Fruit fly (Drosophila melanogaster) whole organism, adult: ENCODE data around the gene CG8149.

ENCODE experiments used
- CG11617 ChIP-seq: fragments of 200-800 bp; sonication (Bioruptor generic); optimal IDR thresholded peaks from 2 replicates; lab custom pipeline; 2017; ENCODE audit warnings: mild to moderate bottlenecking, missing biosample characterization, missing genetic modification reagents, missing genetic modification characterization
- CG12768 ChIP-seq: fragments of 200-800 bp; sonication (Bioruptor generic); optimal IDR thresholded peaks from 2 replicates; lab custom pipeline; 2017; ENCODE audit warnings: missing biosample characterization, missing genetic modification characterization, mild to moderate bottlenecking, moderate library complexity, missing genetic modification reagents
- CG14711 ChIP-seq: fragments of 200-800 bp; sonication (Bioruptor generic); optimal IDR thresholded peaks from 2 replicates; lab custom pipeline; 2018; ENCODE audit warnings: missing biosample characterization, mild to moderate bottlenecking, missing genetic modification characterization, moderate library complexity
- CG1620 ChIP-seq: fragments of 200-800 bp; sonication (Bioruptor generic); optimal IDR thresholded peaks from 2 replicates; lab custom pipeline; 2016; ENCODE audit warnings: missing biosample characterization, missing genetic modification characterization
- CG33017 ChIP-seq: fragments of 200-800 bp; sonication (Bioruptor generic); optimal IDR thresholded peaks from 2 replicates; lab custom pipeline; 2018; ENCODE audit warnings: missing biosample characterization, mild to moderate bottlenecking, missing genetic modification characterization, moderate library complexity
- CG5204 ChIP-seq: fragments of 200-800 bp; sonication (Bioruptor generic); optimal IDR thresholded peaks from 2 replicates; lab custom pipeline; 2016; ENCODE audit warnings: missing biosample characterization, missing genetic modification characterization
- CG7045 ChIP-seq: fragments of 200-800 bp; sonication (Bioruptor generic); optimal IDR thresholded peaks from 2 replicates; lab custom pipeline; 2017; ENCODE audit warnings: missing biosample characterization, mild to moderate bottlenecking, missing genetic modification characterization
- CG7101 ChIP-seq: fragments of 200-800 bp; sonication (Bioruptor generic); optimal IDR thresholded peaks from 2 replicates; lab custom pipeline; 2018; ENCODE audit warnings: missing biosample characterization, mild to moderate bottlenecking, missing genetic modification characterization, moderate library complexity
- Clk ChIP-seq: fragments of 200-800 bp; sonication (Bioruptor generic); optimal IDR thresholded peaks from 2 replicates; lab custom pipeline; 2017; ENCODE audit warnings: missing biosample characterization, missing genetic modification characterization
- Crg-1 ChIP-seq: fragments of 200-800 bp; sonication (Bioruptor generic); optimal IDR thresholded peaks from 2 replicates; lab custom pipeline; 2016; ENCODE audit warnings: missing biosample characterization, missing genetic modification characterization
- Hr96 ChIP-seq: fragments of 200-800 bp; sonication (Bioruptor generic); optimal IDR thresholded peaks from 2 replicates; lab custom pipeline; 2016; ENCODE audit warnings: missing biosample characterization, missing genetic modification characterization
- Mnt ChIP-seq: fragments of 200-800 bp; sonication (Bioruptor generic); optimal IDR thresholded peaks from 2 replicates; lab custom pipeline; 2016; ENCODE audit warnings: missing biosample characterization, mild to moderate bottlenecking, missing genetic modification characterization
- bab1 ChIP-seq: fragments of 200-800 bp; sonication (Bioruptor generic); optimal IDR thresholded peaks from 3 replicates; lab custom pipeline; 2019; ENCODE audit warnings: missing biosample characterization, mild to moderate bottlenecking, missing genetic modification characterization, moderate library complexity
- cic ChIP-seq: fragments of 200-800 bp; sonication (Bioruptor generic); optimal IDR thresholded peaks from 2 replicates; lab custom pipeline; 2017; ENCODE audit warnings: missing biosample characterization, mild to moderate bottlenecking, missing genetic modification characterization, moderate library complexity
- cnc ChIP-seq, 2 experiments: fragments of >200 bp; optimal IDR thresholded peaks; 2 replicates each; lab custom pipeline; 2017
- kay ChIP-seq: fragments of 200-800 bp; sonication (Bioruptor generic); peaks from one replicate; lab custom pipeline; 2016; ENCODE audit warnings: missing biosample characterization, missing genetic modification characterization, borderline replicate concordance
- ovo ChIP-seq: fragments of 200-800 bp; sonication (Bioruptor generic); optimal IDR thresholded peaks from 2 replicates; lab custom pipeline; 2016; ENCODE audit warnings: missing biosample characterization, missing genetic modification characterization
- pad ChIP-seq: fragments of 200-800 bp; sonication (Bioruptor generic); optimal IDR thresholded peaks from 3 replicates; lab custom pipeline; 2017; ENCODE audit warnings: missing biosample characterization, missing genetic modification characterization, mild to moderate bottlenecking, moderate library complexity, missing genetic modification reagents
- tj ChIP-seq: fragments of 200-800 bp; sonication (Bioruptor generic); optimal IDR thresholded peaks from 3 replicates; lab custom pipeline; 2017; ENCODE audit warnings: missing biosample characterization, mild to moderate bottlenecking, missing genetic modification characterization, moderate library complexity
- toe ChIP-seq: fragments of 200-800 bp; sonication (Bioruptor generic); optimal IDR thresholded peaks from 2 replicates; lab custom pipeline; 2016; ENCODE audit warnings: missing biosample characterization, missing genetic modification characterization

Gene CG8149

dm6 chr3R:9529913-9530312, 25.5 kb downstream of the CG8149 start:
- peak; percentile 68 for TF ChIP-seq ovo (GFP tag; lab: Kevin White, UChicago)
- peak; percentile 19 for TF ChIP-seq kay (GFP tag; lab: Kevin White, UChicago)
- no peak for TF ChIP-seq CG14711 (tag; lab: Kevin White, UChicago)

- TF ChIP-seq CG12768 (GFP tag; lab: Kevin White, UChicago) (peak; percentile 39), CG7045 (GFP tag; lab: Kevin White, UChicago) (no peak), toe (GFP tag; lab: Kevin White, UChicago) (no peak), tj (GFP tag; lab: Kevin White, UChicago) (no peak), cic (peak; percentile 85), CG7101 (tag; lab: Kevin White, UChicago) (no peak), Mnt (GFP tag; lab: Kevin White, UChicago) (no peak), Crg-1 (no peak), Hr96 (GFP tag; lab: Kevin White, UChicago) (no peak), bab1 (GFP tag; lab: Kevin White, UChicago) (no peak), CG1620 (GFP tag; lab: Kevin White, UChicago) (no peak), ovo (GFP tag; lab: Kevin White, UChicago) (peak; percentile 64), CG5204 (no peak), CG11617 (GFP tag; lab: Kevin White, UChicago) (no peak), kay (GFP tag; lab: Kevin White, UChicago) (peak; percentile 56), CG33017 (tag; lab: Kevin White, UChicago) (no peak), Clk (GFP tag; lab: Kevin White, UChicago) (no peak), CG14711 (tag; lab: Kevin White, UChicago) (no peak), cnc (optimal IDR thresholded peaks at IDR 0.05; lab: Kevin White, UChicago) (no peak), pad (GFP tag; lab: Kevin White, UChicago) (no peak)
These were observed 28.2 kb downstream of the CG8149 start, which contains the start of gene by for dm6 chr3R:9532437-9533180. Gene by (minus strand): TSS chr3R:9533011.

dm6 chr3R:9533181-9534124, 29.0 kb downstream of the CG8149 start:
- peak; percentile 98 for TF ChIP-seq kay (GFP tag; lab: Kevin White, UChicago)
- TF ChIP-seq Hr96 (GFP tag; lab: Kevin White, UChicago): peak; percentile 88
- TF ChIP-seq Mnt (GFP tag; lab: Kevin White, UChicago): peak; percentile 82
- peak; percentile 94 for TF ChIP-seq toe (GFP tag; lab: Kevin White, UChicago)
- peak; percentile 99 for TF ChIP-seq CG11617 (GFP tag; lab: Kevin White, UChicago)
- peak; percentile 89 for TF ChIP-seq tj (GFP tag; lab: Kevin White, UChicago)
- peak; percentile 81 for TF ChIP-seq CG14711 (tag; lab: Kevin White, UChicago)
- TF ChIP-seq CG7101 (tag; lab: Kevin White, UChicago): peak; percentile 93
- TF ChIP-seq CG5204: peak; percentile 96
- peak; percentile 19 to 66 for TF ChIP-seq cnc (optimal IDR thresholded peaks at IDR 0.05; lab: Kevin White, UChicago)
- peak; percentile 72 for TF ChIP-seq cic
- TF ChIP-seq Crg-1: peak; percentile 87
- TF ChIP-seq CG12768 (GFP tag; lab: Kevin White, UChicago): peak; percentile 95
- TF ChIP-seq CG33017 (tag; lab: Kevin White, UChicago): peak; percentile 88
- TF ChIP-seq bab1 (GFP tag; lab: Kevin White, UChicago): peak; percentile 84
- TF ChIP-seq CG1620 (GFP tag; lab: Kevin White, UChicago): peak; percentile 92
- TF ChIP-seq ovo (GFP tag; lab: Kevin White, UChicago): peak; percentile 57
- TF ChIP-seq pad (GFP tag; lab: Kevin White, UChicago): peak; percentile 90
- peak; percentile 93 for TF ChIP-seq Clk (GFP tag; lab: Kevin White, UChicago)
- TF ChIP-seq CG7045 (GFP tag; lab: Kevin White, UChicago): peak; percentile 96

- TF ChIP-seq CG7045 (GFP tag; lab: Kevin White, UChicago) (peak; percentile 29), CG7101 (tag; lab: Kevin White, UChicago) (peak; percentile 70), cic (no peak), CG33017 (tag; lab: Kevin White, UChicago) (peak; percentile 46), pad (GFP tag; lab: Kevin White, UChicago) (no peak), CG12768 (GFP tag; lab: Kevin White, UChicago) (no peak), CG14711 (tag; lab: Kevin White, UChicago) (peak; percentile 68), CG1620 (GFP tag; lab: Kevin White, UChicago) (peak; percentile 26), ovo (GFP tag; lab: Kevin White, UChicago) (no peak), bab1 (GFP tag; lab: Kevin White, UChicago) (peak; percentile 12), CG11617 (GFP tag; lab: Kevin White, UChicago) (peak; percentile 43)
These were observed 29.7 kb downstream of the CG8149 start for dm6 chr3R:9534125-9534496.

dm6 chr3R:9534595-9535217, 30.2 kb downstream of the CG8149 start:
- TF ChIP-seq Clk (GFP tag; lab: Kevin White, UChicago): no peak
- no peak for TF ChIP-seq tj (GFP tag; lab: Kevin White, UChicago)
- no peak for TF ChIP-seq kay (GFP tag; lab: Kevin White, UChicago)
- TF ChIP-seq CG33017 (tag; lab: Kevin White, UChicago): no peak
- TF ChIP-seq pad (GFP tag; lab: Kevin White, UChicago): no peak
- TF ChIP-seq CG11617 (GFP tag; lab: Kevin White, UChicago): no peak
- TF ChIP-seq cnc (optimal IDR thresholded peaks at IDR 0.05; lab: Kevin White, UChicago): no peak
- no peak for TF ChIP-seq Hr96 (GFP tag; lab: Kevin White, UChicago)
- no peak for TF ChIP-seq CG1620 (GFP tag; lab: Kevin White, UChicago)
- TF ChIP-seq Crg-1: no peak
- no peak for TF ChIP-seq CG7045 (GFP tag; lab: Kevin White, UChicago)
- TF ChIP-seq CG12768 (GFP tag; lab: Kevin White, UChicago): no peak
- TF ChIP-seq bab1 (GFP tag; lab: Kevin White, UChicago): no peak
- TF ChIP-seq cic: no peak
- TF ChIP-seq CG5204: no peak
- TF ChIP-seq CG14711 (tag; lab: Kevin White, UChicago): no peak
- no peak for TF ChIP-seq toe (GFP tag; lab: Kevin White, UChicago)
